Worm (Caenorhabditis elegans): ENCODE results near the gene C32D5.8.

C32D5.8 gene

DNA sequence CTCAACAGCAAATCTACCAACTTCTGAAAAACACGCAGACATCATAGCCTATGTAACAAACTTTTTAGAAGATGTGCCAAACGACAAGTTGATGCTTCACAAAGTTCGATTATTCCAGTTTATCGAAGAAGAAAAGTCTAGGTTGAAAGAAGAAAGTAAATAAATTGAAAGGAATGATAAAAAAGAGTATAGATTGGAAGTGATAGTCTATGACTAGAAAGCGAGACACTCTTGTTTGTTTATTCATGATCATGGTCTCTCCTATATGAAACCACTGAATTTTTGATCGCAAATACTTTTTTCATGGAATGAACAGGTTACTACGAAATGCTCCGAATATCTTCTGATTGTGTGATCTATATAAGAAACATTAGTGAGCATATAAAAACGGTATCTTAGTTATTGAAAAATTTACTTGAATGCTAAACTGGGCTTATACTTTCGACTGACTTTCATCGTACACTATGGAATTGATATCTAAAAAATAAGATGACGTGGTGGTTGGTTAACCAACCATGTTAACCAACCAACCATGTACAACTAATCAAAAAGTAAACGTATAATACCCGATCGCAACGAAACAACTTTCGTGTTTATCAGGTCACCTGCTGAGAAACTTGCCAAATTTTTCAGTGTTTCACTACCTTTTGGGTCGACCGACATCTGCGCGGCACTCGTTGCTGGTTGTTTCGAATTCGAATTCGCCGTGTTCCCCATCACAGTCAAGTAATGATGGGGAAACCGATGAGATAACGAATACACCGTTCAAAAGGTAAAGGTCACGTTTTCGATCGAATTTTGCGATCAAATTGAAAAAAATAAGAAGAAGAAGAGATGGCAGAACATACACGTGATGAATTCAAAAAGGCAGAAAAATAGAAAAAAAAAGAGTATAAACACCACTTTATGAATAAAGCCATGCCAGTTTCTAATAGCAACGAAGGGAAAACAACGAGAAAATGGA, at the start of gene C32D5.8:
C32D5.8 (minus strand) TSS at position 770 of the 964 bp plus-strand sequence.
- TF ChIP-seq ztf-23 (GFP tag; IDR thresholded peaks at IDR 0.05) = 0 out of 2 replicates have a peak, but pooled peaks have one; percentile 21
- TF ChIP-seq ref-1 (GFP tag; conservative IDR thresholded peaks at IDR 0.05) = no peak

DNA sequence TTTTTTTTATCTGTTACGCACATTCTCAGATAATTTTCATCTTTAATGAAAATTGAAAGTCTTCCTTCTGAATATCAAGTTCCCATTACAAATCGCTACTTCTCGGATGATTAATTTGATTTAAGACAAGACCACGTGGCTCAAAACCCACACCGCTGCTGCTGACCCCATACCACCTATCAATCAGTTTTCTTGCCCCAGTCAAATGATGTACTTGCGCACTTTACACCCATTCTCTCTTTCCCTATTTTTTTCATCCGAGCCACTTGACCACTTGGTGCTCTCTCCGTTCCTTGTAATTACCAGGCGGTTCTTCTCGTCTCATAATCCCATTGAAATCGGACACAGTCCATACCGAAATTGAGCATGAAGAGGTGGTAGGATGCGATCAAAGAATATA, 48.3 kb upstream of the C32D5.8 start:
- TF ChIP-seq cog-1 (tag; optimal IDR thresholded peaks at IDR 0.05) = no peak
- TF ChIP-seq ref-1 (GFP tag; conservative IDR thresholded peaks at IDR 0.05) = no peak
- TF ChIP-seq flt-1 (GFP tag; IDR thresholded peaks at IDR 0.05) = no peak
- no peak for TF ChIP-seq med-1 (GFP tag; optimal IDR thresholded peaks at IDR 0.05; ENCODE audit: insufficient read depth)
- TF ChIP-seq ztf-23 (GFP tag; IDR thresholded peaks at IDR 0.05) = no peak
- TF ChIP-seq klf-2 (GFP tag; conservative IDR thresholded peaks at IDR 0.05) = no peak
- TF ChIP-seq T22C8.4 (GFP tag; IDR thresholded peaks at IDR 0.05) = no peak
- no peak for TF ChIP-seq ztf-29 (GFP tag; IDR thresholded peaks at IDR 0.05)
- TF ChIP-seq tab-1 (GFP tag; IDR thresholded peaks at IDR 0.05) = no peak

DNA sequence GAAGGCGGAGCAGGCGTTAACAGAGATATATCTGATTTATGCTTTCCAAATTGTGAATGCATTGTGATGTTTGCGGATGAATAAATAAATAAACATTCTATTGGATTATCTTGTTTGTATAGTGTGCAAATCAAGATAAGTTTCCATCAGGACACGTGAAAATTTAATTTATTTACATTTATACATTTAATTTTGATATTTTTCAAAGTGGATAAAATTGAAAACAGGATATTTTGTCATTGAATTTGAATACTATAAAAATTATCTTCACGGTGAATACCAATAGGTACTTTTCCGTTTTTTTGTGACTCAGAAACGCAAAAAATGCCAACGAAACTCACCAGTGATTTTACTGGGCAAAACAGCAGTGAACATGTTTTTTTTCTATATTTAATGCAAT, 45.4 kb upstream of the C32D5.8 start, which contains the start of gene F58F12.3:
F58F12.3 (minus strand) TSS at position 101 of the 400 bp plus-strand sequence.
- TF ChIP-seq tab-1 (GFP tag; IDR thresholded peaks at IDR 0.05) (no peak), T22C8.4 (GFP tag; IDR thresholded peaks at IDR 0.05) (no peak), klf-2 (GFP tag; conservative IDR thresholded peaks at IDR 0.05) (no peak), flt-1 (GFP tag; IDR thresholded peaks at IDR 0.05) (no peak), med-1 (GFP tag; optimal IDR thresholded peaks at IDR 0.05; ENCODE audit: insufficient read depth) (no peak), ztf-29 (GFP tag; IDR thresholded peaks at IDR 0.05) (no peak), cog-1 (tag; optimal IDR thresholded peaks at IDR 0.05) (no peak), ref-1 (GFP tag; conservative IDR thresholded peaks at IDR 0.05) (no peak), ztf-23 (GFP tag; IDR thresholded peaks at IDR 0.05) (no peak)

DNA sequence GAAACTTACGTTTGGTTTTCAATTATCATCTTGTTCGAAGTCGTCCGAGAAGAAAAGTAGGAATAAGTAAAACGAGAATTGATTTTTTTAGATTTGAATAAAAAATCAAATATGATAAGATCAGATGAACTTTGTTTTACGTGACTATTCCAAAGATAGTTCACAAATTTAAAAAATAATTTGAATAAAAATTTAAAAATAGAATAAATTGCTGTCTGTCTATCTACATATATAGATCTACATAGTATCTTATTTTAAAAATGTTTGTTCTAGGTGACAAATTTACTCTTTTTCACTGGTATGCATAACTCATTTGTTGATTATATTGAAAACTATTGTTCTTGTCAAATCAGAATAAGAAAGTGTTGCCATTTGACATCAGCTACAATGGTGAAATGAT, 42.2 kb upstream of the C32D5.8 start, which contains the start of gene F58F12.2:
F58F12.2 (minus strand) TSS at position 101 of the 400 bp plus-strand sequence.
- no peak for TF ChIP-seq T22C8.4 (GFP tag; IDR thresholded peaks at IDR 0.05)
- TF ChIP-seq ref-1 (GFP tag; conservative IDR thresholded peaks at IDR 0.05) = no peak

DNA sequence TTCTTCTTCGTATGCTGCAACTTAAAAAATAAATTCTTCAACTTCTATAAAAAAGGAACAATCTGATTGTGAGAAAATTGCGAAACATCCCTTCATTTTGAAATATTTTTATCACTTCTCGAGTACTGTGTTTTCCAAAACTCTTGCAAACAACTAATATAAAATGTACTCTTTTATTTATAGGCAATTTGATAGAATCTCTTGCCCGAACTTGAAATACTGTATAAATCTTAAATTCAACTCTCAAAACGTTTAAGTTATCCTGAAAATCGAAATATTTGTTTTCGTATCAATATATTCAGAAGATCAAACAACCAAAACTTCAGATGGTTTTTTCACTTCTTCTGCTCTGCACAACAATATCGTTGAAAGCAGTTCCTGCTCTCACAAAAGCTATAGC, 40.7 kb upstream of the C32D5.8 start, which contains the start of gene F58F12.4:
F58F12.4 (plus strand) TSS at position 301 of the 400 bp plus-strand sequence.
- TF ChIP-seq ztf-29 (GFP tag; IDR thresholded peaks at IDR 0.05) (no peak), cog-1 (tag; optimal IDR thresholded peaks at IDR 0.05) (no peak), T22C8.4 (GFP tag; IDR thresholded peaks at IDR 0.05) (no peak), tab-1 (GFP tag; IDR thresholded peaks at IDR 0.05) (no peak), flt-1 (GFP tag; IDR thresholded peaks at IDR 0.05) (no peak), klf-2 (GFP tag; conservative IDR thresholded peaks at IDR 0.05) (no peak), ztf-23 (GFP tag; IDR thresholded peaks at IDR 0.05) (no peak), med-1 (GFP tag; optimal IDR thresholded peaks at IDR 0.05; ENCODE audit: insufficient read depth) (no peak), ref-1 (GFP tag; conservative IDR thresholded peaks at IDR 0.05) (no peak)

DNA sequence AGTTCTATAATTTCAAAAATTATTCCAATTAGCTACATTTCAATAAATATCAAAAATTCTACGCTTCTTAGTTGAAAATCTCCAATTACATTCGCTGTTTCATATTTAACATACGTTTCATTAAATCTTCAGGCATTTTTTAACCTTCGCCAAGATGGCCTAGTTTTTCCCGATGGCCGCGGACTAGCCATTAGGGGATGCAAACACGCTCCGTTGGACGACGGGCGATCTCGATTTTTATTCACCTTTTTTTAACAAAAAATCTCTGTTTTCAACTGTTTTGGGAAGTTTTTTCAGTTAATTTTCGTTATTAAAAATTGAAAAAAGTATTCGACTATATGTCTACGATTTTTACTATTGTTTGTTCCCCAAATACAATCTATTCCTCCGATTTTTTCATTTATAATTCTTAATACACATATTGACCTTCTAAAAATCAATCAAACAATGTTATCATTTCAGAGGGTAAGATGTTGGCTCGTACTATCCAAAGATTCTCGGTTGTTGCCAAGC, 37.5 kb upstream of the C32D5.8 start, which contains the start of gene F58F12.1:
F58F12.1 (plus strand) TSS at position 463 of the 513 bp plus-strand sequence.
- no peak for TF ChIP-seq klf-2 (GFP tag; conservative IDR thresholded peaks at IDR 0.05)
- TF ChIP-seq flt-1 (GFP tag; IDR thresholded peaks at IDR 0.05) = peak; percentile 47; the same call in 1 of the 2 replicates
- TF ChIP-seq ztf-23 (GFP tag; IDR thresholded peaks at IDR 0.05) = no peak
- no peak for TF ChIP-seq T22C8.4 (GFP tag; IDR thresholded peaks at IDR 0.05)

DNA sequence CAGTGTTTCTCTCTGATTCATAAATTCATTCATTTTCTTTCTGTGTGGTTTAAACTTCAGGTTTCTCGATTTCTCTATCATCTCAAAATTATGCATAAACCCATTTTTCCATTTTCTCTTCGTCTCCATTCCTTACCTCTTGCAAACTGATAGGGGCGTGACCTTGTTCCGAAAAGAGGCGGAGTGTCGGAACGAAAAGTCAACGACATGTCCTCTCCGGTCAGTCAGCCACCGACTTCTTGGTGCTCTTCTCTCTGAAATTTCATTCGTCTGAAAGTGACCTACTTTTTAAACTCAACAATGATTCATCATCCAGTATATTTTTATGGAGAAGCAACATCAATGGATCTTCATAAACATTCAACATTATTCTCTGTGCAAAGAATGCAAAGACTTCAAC, 35.1 kb upstream of the C32D5.8 start, which contains the start of gene F58F12.12:
F58F12.12 (plus strand) TSS at position 301 of the 400 bp plus-strand sequence.
- TF ChIP-seq T22C8.4 (GFP tag; IDR thresholded peaks at IDR 0.05) (no peak), ref-1 (GFP tag; conservative IDR thresholded peaks at IDR 0.05) (no peak), tab-1 (GFP tag; IDR thresholded peaks at IDR 0.05) (no peak), ztf-23 (GFP tag; IDR thresholded peaks at IDR 0.05) (no peak), cog-1 (tag; optimal IDR thresholded peaks at IDR 0.05) (no peak), med-1 (GFP tag; optimal IDR thresholded peaks at IDR 0.05; ENCODE audit: insufficient read depth) (no peak), klf-2 (GFP tag; conservative IDR thresholded peaks at IDR 0.05) (no peak), flt-1 (GFP tag; IDR thresholded peaks at IDR 0.05) (no peak)

DNA sequence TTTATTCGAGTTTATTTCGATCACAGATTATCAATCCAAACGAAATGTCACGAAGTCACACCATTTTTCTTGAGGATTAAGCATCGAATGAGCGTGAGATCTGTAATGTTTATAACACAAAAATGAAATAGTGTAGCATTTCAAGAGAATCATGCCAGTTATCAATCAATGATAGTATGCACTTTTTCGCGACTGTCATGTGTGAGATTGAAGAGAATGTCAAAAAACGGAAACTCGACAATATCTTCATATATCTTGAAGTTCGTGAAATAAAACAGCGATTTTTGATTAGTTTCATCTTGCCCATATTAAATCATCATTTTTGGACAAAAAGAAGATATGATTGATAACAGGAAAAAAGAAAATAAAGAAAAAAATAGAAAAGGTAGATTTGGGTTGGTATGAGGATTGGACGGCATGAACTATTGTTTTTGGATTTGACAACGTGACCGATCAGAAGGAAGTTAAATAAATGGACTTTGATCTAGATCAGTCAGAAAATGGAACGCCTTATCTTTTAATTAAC, 33.3 kb upstream of the C32D5.8 start:
- no peak for TF ChIP-seq klf-2 (GFP tag; conservative IDR thresholded peaks at IDR 0.05)
- TF ChIP-seq ztf-29 (GFP tag; IDR thresholded peaks at IDR 0.05) = no peak

DNA sequence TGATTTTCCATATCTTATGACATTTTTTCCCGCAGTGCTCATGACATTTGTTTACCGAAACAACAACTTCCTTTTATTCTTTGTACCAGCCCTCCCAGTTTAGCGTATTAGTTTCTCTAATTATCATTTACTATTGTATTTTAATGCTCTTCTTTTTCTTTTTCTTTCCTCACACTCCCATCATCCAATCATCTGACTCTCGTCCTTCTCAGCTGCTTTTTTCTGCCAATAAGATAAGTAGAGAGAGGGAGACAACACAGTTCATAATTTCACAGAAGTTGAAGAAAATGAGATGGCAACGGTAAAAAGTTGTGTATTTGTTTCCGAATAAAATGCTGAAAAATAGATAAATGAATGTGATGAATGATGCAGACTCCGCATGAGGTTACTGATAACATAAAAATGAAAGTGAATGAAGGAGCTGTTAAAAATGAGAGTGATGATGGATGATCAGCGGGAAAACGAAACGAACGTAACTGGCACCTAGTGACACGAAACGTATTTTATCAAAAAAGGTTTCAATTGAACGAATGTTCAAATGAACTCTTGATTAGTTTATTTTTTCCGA, 31.7 kb upstream of the C32D5.8 start:
- TF ChIP-seq ztf-29 (GFP tag; IDR thresholded peaks at IDR 0.05) = no peak

DNA sequence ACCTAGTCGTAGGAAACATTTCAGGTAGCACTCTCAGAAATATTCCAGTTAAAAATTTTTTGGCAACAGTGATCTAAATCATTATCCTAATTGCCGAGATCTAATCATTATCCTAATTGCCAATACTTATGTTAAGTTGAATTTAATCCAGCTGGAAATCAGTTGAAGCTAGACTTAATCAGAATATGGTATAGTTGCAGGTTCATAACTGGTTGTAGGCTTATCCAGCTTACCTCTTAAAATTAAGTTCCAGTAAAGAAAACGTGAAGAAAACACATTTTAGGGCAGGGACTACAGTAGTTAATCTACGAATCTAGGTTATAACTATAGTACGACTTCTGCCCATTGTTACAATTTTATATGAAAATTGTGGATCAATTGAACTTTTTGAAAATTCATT, 30.9 kb upstream of the C32D5.8 start:
- TF ChIP-seq cog-1 (tag; optimal IDR thresholded peaks at IDR 0.05) (no peak), med-1 (GFP tag; optimal IDR thresholded peaks at IDR 0.05; ENCODE audit: insufficient read depth) (no peak), ztf-23 (GFP tag; IDR thresholded peaks at IDR 0.05) (no peak), T22C8.4 (GFP tag; IDR thresholded peaks at IDR 0.05) (no peak), tab-1 (GFP tag; IDR thresholded peaks at IDR 0.05) (no peak), ref-1 (GFP tag; conservative IDR thresholded peaks at IDR 0.05) (no peak), klf-2 (GFP tag; conservative IDR thresholded peaks at IDR 0.05) (no peak), ztf-29 (GFP tag; IDR thresholded peaks at IDR 0.05) (no peak)
